Worm (Caenorhabditis elegans) whole organism, late embryonic: ENCODE measurements around the gene K03B4.2.
A peak's percentile ranks its signal among the peaks of the same experiment; 100 is the strongest.

Experiments
- C08G9.2 ChIP-seq: sonication (generic microtip); optimal IDR thresholded peaks from 2 replicates; lab custom pipeline; 2016; ENCODE audit warnings: mild to moderate bottlenecking, missing genetic modification characterization, moderate library complexity, missing compliant biosample characterization
- C38D4.7 ChIP-seq: fragments of 200-800 bp; sonication (Bioruptor generic); optimal IDR thresholded peaks from 2 replicates; lab custom pipeline; 2018; ENCODE audit warnings: mild to moderate bottlenecking, missing genetic modification characterization, moderate library complexity, missing compliant biosample characterization
- T23F11.4 ChIP-seq: fragments of 200-800 bp; sonication (Bioruptor generic); optimal IDR thresholded peaks from 2 replicates; lab custom pipeline; 2018; ENCODE audit warnings: mild to moderate bottlenecking, missing genetic modification characterization, missing compliant biosample characterization
- Y22D7AL.16 ChIP-seq: sonication (generic microtip); optimal IDR thresholded peaks from 2 replicates; lab custom pipeline; 2016; ENCODE audit warnings: missing genetic modification characterization, missing compliant biosample characterization
- ama-1 ChIP-seq: fragments of 150-350 bp; optimal IDR thresholded peaks from 2 replicates; lab custom pipeline; 2014
- ceh-18 ChIP-seq: sonication (generic microtip); optimal IDR thresholded peaks from 2 replicates; lab custom pipeline; 2016; ENCODE audit warnings: missing genetic modification characterization, missing compliant biosample characterization
- ceh-2 ChIP-seq: sonication (generic microtip); optimal IDR thresholded peaks from 2 replicates; lab custom pipeline; 2016; ENCODE audit warnings: missing genotype, missing genetic modification characterization, missing compliant biosample characterization
- ceh-30 ChIP-seq: fragments of 150-350 bp; optimal IDR thresholded peaks from 2 replicates; lab custom pipeline; 2014; ENCODE audit warnings: missing biosample characterization, missing genetic modification characterization
- ceh-34 ChIP-seq: sonication (generic microtip); optimal IDR thresholded peaks from 2 replicates; lab custom pipeline; 2016; ENCODE audit warnings: mild to moderate bottlenecking, missing genetic modification characterization, missing compliant biosample characterization
- ceh-48 ChIP-seq: sonication (generic microtip); optimal IDR thresholded peaks from 2 replicates; lab custom pipeline; 2016; ENCODE audit warnings: missing genetic modification characterization, inconsistent platforms, missing compliant biosample characterization
- ceh-6 ChIP-seq: fragments of 200-800 bp; sonication (Bioruptor generic); optimal IDR thresholded peaks from 2 replicates; lab custom pipeline; 2018; ENCODE audit warnings: mild to moderate bottlenecking, missing genetic modification characterization, missing compliant biosample characterization
- ceh-9 ChIP-seq: sonication (generic microtip); optimal IDR thresholded peaks from 2 replicates; lab custom pipeline; 2016; ENCODE audit warnings: mild to moderate bottlenecking, missing genetic modification characterization, inconsistent platforms, missing compliant biosample characterization
- che-1 ChIP-seq: sonication (generic microtip); optimal IDR thresholded peaks from 2 replicates; lab custom pipeline; 2016; ENCODE audit warnings: mild to moderate bottlenecking, missing genetic modification characterization, missing compliant biosample characterization
- dmd-4 ChIP-seq: sonication (generic microtip); optimal IDR thresholded peaks from 2 replicates; lab custom pipeline; 2016; ENCODE audit warnings: borderline replicate concordance, missing genetic modification characterization, missing compliant biosample characterization
- dve-1 ChIP-seq: sonication (generic microtip); optimal IDR thresholded peaks from 2 replicates; lab custom pipeline; 2017; ENCODE audit warnings: antibody characterized with exemption, mild to moderate bottlenecking, missing genetic modification characterization, missing compliant biosample characterization
- elt-2 ChIP-seq: sonication (generic microtip); optimal IDR thresholded peaks from 2 replicates; lab custom pipeline; 2016; ENCODE audit warnings: missing genetic modification reagents, missing genetic modification characterization, missing compliant biosample characterization
- elt-4 ChIP-seq: sonication (generic microtip); optimal IDR thresholded peaks from 2 replicates; lab custom pipeline; 2016; ENCODE audit warnings: missing genetic modification characterization, missing compliant biosample characterization
- fax-1 ChIP-seq: sonication (generic microtip); optimal IDR thresholded peaks from 2 replicates; lab custom pipeline; 2016; ENCODE audit warnings: missing genotype, missing genetic modification characterization, missing compliant biosample characterization
- gmeb-2 ChIP-seq: sonication (generic microtip); optimal IDR thresholded peaks from 2 replicates; lab custom pipeline; 2016; ENCODE audit warnings: missing genetic modification characterization, inconsistent platforms, missing compliant biosample characterization
- hlh-13 ChIP-seq: fragments of 200-800 bp; sonication (Bioruptor generic); optimal IDR thresholded peaks from 2 replicates; lab custom pipeline; 2018; ENCODE audit warnings: mild to moderate bottlenecking, missing genetic modification characterization, missing compliant biosample characterization
- hlh-30 ChIP-seq: sonication (generic microtip); optimal IDR thresholded peaks from 2 replicates; lab custom pipeline; 2017; ENCODE audit warnings: antibody characterized with exemption, missing genetic modification characterization, missing compliant biosample characterization; ENCODE audit not compliant: insufficient read depth
- hlh-6 ChIP-seq: sonication (generic microtip); optimal IDR thresholded peaks from 2 replicates; lab custom pipeline; 2016; ENCODE audit warnings: missing genotype, missing genetic modification characterization, missing compliant biosample characterization
- hlh-8 ChIP-seq: sonication (generic microtip); optimal IDR thresholded peaks from 2 replicates; lab custom pipeline; 2016; ENCODE audit warnings: missing genotype, missing genetic modification characterization, missing compliant biosample characterization
- lin-11 ChIP-seq: fragments of 200-800 bp; sonication (Bioruptor generic); optimal IDR thresholded peaks from 2 replicates; lab custom pipeline; 2018; ENCODE audit warnings: mild to moderate bottlenecking, missing genetic modification characterization, missing compliant biosample characterization
- mec-3 ChIP-seq: sonication (generic microtip); optimal IDR thresholded peaks from 2 replicates; lab custom pipeline; 2016; ENCODE audit warnings: borderline replicate concordance, missing genetic modification characterization, missing compliant biosample characterization
- nfya-1 ChIP-seq: sonication (generic microtip); optimal IDR thresholded peaks from 2 replicates; lab custom pipeline; 2017; ENCODE audit warnings: missing genetic modification characterization, mild to moderate bottlenecking, missing compliant biosample characterization, antibody characterized with exemption, moderate library complexity
- nhr-11 ChIP-seq: fragments of 150-350 bp; optimal IDR thresholded peaks from 2 replicates; lab custom pipeline; 2014; ENCODE audit warnings: missing biosample characterization, missing genetic modification characterization
- npax-4 ChIP-seq: sonication (generic microtip); optimal IDR thresholded peaks from 2 replicates; lab custom pipeline; 2016; ENCODE audit warnings: missing genetic modification characterization, missing compliant biosample characterization
- odd-2 ChIP-seq: sonication (generic microtip); optimal IDR thresholded peaks from 2 replicates; lab custom pipeline; 2017; ENCODE audit warnings: antibody characterized with exemption, mild to moderate bottlenecking, missing genetic modification characterization, missing compliant biosample characterization
- pax-1 ChIP-seq: fragments of 150-350 bp; optimal IDR thresholded peaks from 2 replicates; lab custom pipeline; 2014; ENCODE audit warnings: missing biosample characterization, missing genetic modification characterization
- pha-2 ChIP-seq: sonication (generic microtip); optimal IDR thresholded peaks from 2 replicates; lab custom pipeline; 2017; ENCODE audit warnings: mild to moderate bottlenecking, missing genetic modification characterization, missing compliant biosample characterization
- sdc-2 ChIP-seq: sonication (generic microtip); optimal IDR thresholded peaks from 2 replicates; lab custom pipeline; 2016; ENCODE audit warnings: missing genotype, missing genetic modification characterization, missing compliant biosample characterization
- sox-2 ChIP-seq: fragments of 200-800 bp; sonication (Bioruptor generic); IDR thresholded peaks from 2 replicates; pipeline ENCODE4 v1.3.6; 2022; ENCODE audit warnings: missing genetic modification reagents, missing genetic modification characterization, missing compliant biosample characterization
- syd-9 ChIP-seq: sonication (generic microtip); optimal IDR thresholded peaks from 2 replicates; lab custom pipeline; 2016; ENCODE audit warnings: mild to moderate bottlenecking, missing genetic modification characterization, moderate library complexity, missing compliant biosample characterization
- tbx-2 ChIP-seq: sonication (generic microtip); optimal IDR thresholded peaks from 2 replicates; lab custom pipeline; 2016; ENCODE audit warnings: missing genetic modification characterization, missing compliant biosample characterization
- ttx-3 ChIP-seq: sonication (generic microtip); optimal IDR thresholded peaks from 2 replicates; lab custom pipeline; 2016; ENCODE audit warnings: missing genetic modification reagents, missing genetic modification characterization, missing compliant biosample characterization
- unc-42 ChIP-seq: sonication (generic microtip); optimal IDR thresholded peaks from 2 replicates; lab custom pipeline; 2016; ENCODE audit warnings: missing genotype, missing genetic modification characterization, missing compliant biosample characterization
- unc-55 ChIP-seq: sonication (generic microtip); optimal IDR thresholded peaks from 2 replicates; lab custom pipeline; 2017; ENCODE audit warnings: missing biosample characterization, missing genetic modification reagents, missing genetic modification characterization
- ztf-16 ChIP-seq: sonication (generic microtip); optimal IDR thresholded peaks from 2 replicates; lab custom pipeline; 2017; ENCODE audit warnings: missing genetic modification characterization, missing compliant biosample characterization

Gene K03B4.2

DNA sequence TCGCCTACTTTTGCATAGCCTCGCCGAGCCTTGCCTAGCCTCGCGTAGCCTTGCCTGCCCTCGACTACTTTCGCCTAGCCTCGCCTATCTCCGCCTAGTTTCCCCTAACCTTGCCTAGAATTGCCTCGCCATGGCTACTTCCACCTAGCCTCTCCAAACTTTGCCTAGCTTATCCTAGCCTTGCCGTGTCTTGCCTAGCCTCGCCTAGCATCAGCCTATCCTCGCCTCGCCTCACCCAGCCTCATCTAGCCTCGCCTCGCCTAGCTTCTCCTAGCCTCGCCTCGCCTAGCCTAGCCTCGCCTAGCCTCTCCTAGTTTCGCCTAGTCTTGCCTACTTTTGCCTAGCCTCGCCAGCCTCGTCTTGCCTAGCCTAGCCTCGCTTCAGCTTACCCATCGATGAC is 20.7 kb upstream of the K03B4.2 start:
- no peak for TF ChIP-seq hlh-8 (tag; lab: Kevin White, UChicago)
- no peak for TF ChIP-seq fax-1 (tag; lab: Kevin White, UChicago)
- TF ChIP-seq pax-1 (tag; lab: Kevin White, UChicago) = no peak
- no peak for TF ChIP-seq hlh-30 (tag; lab: Kevin White, UChicago)
- TF ChIP-seq ceh-34 = no peak
- TF ChIP-seq elt-2 (tag; lab: Kevin White, UChicago) = no peak
- no peak for TF ChIP-seq ceh-18 (tag; lab: Kevin White, UChicago)
- TF ChIP-seq nfya-1 (tag; lab: Kevin White, UChicago) = no peak
- TF ChIP-seq ceh-48 (tag; lab: Kevin White, UChicago) = no peak
- no peak for TF ChIP-seq tbx-2 (tag; lab: Kevin White, UChicago)
- TF ChIP-seq elt-4 (tag; lab: Kevin White, UChicago) = peak; percentile 37
- TF ChIP-seq ceh-6 (GFP tag; lab: Kevin White, UChicago) = no peak
- TF ChIP-seq lin-11 (tag; lab: Kevin White, UChicago) = no peak
- no peak for TF ChIP-seq dve-1
- TF ChIP-seq mec-3 = peak; percentile 42
- no peak for TF ChIP-seq ceh-2
- peak; percentile 43 for TF ChIP-seq hlh-6 (tag; lab: Kevin White, UChicago)

DNA sequence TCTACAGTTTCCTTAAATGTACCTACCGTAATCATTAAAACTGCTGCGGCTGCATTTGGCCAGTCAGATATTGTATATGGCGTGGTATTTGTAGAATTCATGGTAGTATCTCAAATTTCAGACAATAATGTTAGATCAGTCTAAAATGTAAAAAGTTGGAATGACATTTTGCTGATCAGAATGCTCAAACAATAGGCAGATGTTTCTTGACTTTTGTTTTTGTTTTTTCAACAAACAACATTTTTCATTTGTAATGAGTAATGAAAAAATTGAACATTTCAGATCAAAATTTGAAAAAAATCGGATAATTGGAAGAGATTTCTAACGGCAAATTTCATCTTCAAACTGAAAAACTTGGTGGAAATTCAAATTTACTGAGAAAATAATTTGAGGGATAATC is 19.2 kb upstream of the K03B4.2 start, which contains the start of gene srx-77:
TSS of gene srx-77 (minus strand) at position 101 of the 400 bp plus-strand sequence.
- no peak for TF ChIP-seq Y22D7AL.16
- TF ChIP-seq C38D4.7 (GFP tag; lab: Kevin White, UChicago) = no peak
- TF ChIP-seq dmd-4 (tag; lab: Kevin White, UChicago) = no peak
- TF ChIP-seq unc-42 (tag; lab: Kevin White, UChicago) = no peak
- TF ChIP-seq ceh-2 = no peak
- TF ChIP-seq syd-9 (tag; lab: Kevin White, UChicago) = no peak
- TF ChIP-seq ceh-30 (tag; lab: Kevin White, UChicago) = no peak
- TF ChIP-seq elt-4 (tag; lab: Kevin White, UChicago) = no peak
- TF ChIP-seq T23F11.4 (GFP tag; lab: Kevin White, UChicago) = no peak
- no peak for TF ChIP-seq sdc-2 (tag; lab: Kevin White, UChicago)
- no peak for TF ChIP-seq ama-1
- no peak for TF ChIP-seq ceh-9 (tag; lab: Kevin White, UChicago)
- TF ChIP-seq ztf-16 (tag; lab: Kevin White, UChicago) = no peak
- no peak for TF ChIP-seq dve-1

- TF ChIP-seq che-1 (tag; lab: Kevin White, UChicago) = no peak
- TF ChIP-seq ama-1 = no peak
- TF ChIP-seq unc-55 (GFP tag; lab: Kevin White, UChicago) = no peak
- no peak for TF ChIP-seq sox-2 (GFP tag; lab: Robert Waterston, UW)
- TF ChIP-seq gmeb-2 = no peak
- TF ChIP-seq C08G9.2 (tag; lab: Kevin White, UChicago) = no peak
- TF ChIP-seq nhr-11 = no peak
- no peak for TF ChIP-seq dmd-4 (tag; lab: Kevin White, UChicago)
- no peak for TF ChIP-seq ceh-30 (tag; lab: Kevin White, UChicago)
- TF ChIP-seq ttx-3 (tag; lab: Kevin White, UChicago) = no peak
- no peak for TF ChIP-seq hlh-6 (tag; lab: Kevin White, UChicago)
- no peak for TF ChIP-seq hlh-13
- TF ChIP-seq npax-4 (tag; lab: Kevin White, UChicago) = no peak
- TF ChIP-seq odd-2 (tag; lab: Kevin White, UChicago) = no peak
- no peak for TF ChIP-seq pha-2 (tag; lab: Kevin White, UChicago)
- TF ChIP-seq, all 69 proteins: peak for 0
These were observed 15.3 kb upstream of the K03B4.2 start, which contains the start of gene K03B4.9 for ce11 chrV:4672487-4672886. K03B4.9 (minus strand) TSS chrV:4672587.
